Fruit fly (Drosophila melanogaster): ENCODE data around the gene Ilp6.

DNA sequence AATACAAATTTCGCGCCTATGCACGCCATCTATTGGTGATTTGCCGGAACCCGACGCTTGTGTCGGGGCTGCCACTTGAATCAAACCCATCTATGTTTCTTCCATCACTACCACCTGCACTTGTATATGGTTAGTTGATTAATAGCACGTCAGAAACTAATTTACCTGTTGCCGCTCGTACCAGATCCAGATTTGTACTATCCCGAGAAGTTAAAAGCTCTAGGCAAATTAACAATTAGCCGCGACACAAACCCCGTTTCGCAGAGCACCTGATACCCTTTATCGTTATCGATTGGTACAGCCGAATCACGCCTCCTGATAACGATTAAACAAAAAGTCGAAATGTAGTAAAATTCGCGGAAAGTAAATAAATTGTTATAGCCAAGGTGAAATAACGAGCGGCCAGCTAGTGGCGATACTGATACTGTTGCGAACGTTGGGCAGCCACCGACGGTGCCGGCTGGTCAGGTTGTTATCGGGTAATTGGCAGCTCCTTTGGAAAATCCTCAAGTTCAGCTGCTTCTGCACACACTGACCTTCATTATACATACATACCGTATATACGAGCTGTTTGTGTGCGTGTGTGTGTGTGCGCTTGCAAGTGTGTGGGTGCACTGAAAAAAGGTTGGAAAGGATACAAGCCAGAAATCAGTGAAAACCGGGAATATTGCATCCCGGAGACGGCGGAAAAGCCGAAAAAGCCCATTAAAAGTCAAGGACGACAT is 5.7 kb upstream of the Ilp6 start:
- TF ChIP-seq CG6854 (GFP tag; optimal IDR thresholded peaks at IDR 0.05): no peak
- no peak for TF ChIP-seq Sox102F (GFP tag; optimal IDR thresholded peaks at IDR 0.05)
- no peak for TF ChIP-seq Ets96B (tag; optimal IDR thresholded peaks at IDR 0.05)
- no peak for TF ChIP-seq acj6 (GFP tag; optimal IDR thresholded peaks at IDR 0.05)
- TF ChIP-seq Met (GFP tag; optimal IDR thresholded peaks at IDR 0.05): no peak
- no peak for TF ChIP-seq Hr4 (GFP tag; optimal IDR thresholded peaks at IDR 0.05)
- TF ChIP-seq cyc (GFP tag; optimal IDR thresholded peaks at IDR 0.05): no peak
- TF ChIP-seq OdsH (GFP tag; optimal IDR thresholded peaks at IDR 0.05): no peak
- no peak for TF ChIP-seq CG1621 (tag; optimal IDR thresholded peaks at IDR 0.05)
- TF ChIP-seq pdm3 (GFP tag; optimal IDR thresholded peaks at IDR 0.05): no peak
